Fruit fly (Drosophila melanogaster) whole organism, embryonic: ENCODE results near the gene Amacr.

Experiments
- Blimp-1 ChIP-seq: fragments of 200-800 bp; sonication (Bioruptor generic); optimal IDR thresholded peaks from 3 replicates; lab custom pipeline; 2018; ENCODE audit warnings: missing biosample characterization, missing genetic modification characterization, mild to moderate bottlenecking, moderate library complexity, missing genetic modification reagents
- BtbVII ChIP-seq: fragments of 200-800 bp; sonication (Bioruptor generic); optimal IDR thresholded peaks from 3 replicates; lab custom pipeline; 2017; ENCODE audit warnings: missing biosample characterization, mild to moderate bottlenecking, missing genetic modification characterization
- C15 ChIP-seq: fragments of 200-800 bp; sonication (Bioruptor generic); IDR thresholded peaks from 3 replicates; pipeline ENCODE4 v1.3.6; 2022; ENCODE audit warnings: missing biosample characterization, missing genetic modification characterization
- CG10543 ChIP-seq: fragments of 200-800 bp; sonication (Bioruptor generic); optimal IDR thresholded peaks from 3 replicates; lab custom pipeline; 2017; ENCODE audit warnings: missing biosample characterization, mild to moderate bottlenecking, missing genetic modification characterization, moderate library complexity
- CG11398 ChIP-seq: fragments of 200-800 bp; sonication (Bioruptor generic); optimal IDR thresholded peaks from 2 replicates; lab custom pipeline; 2016; ENCODE audit warnings: missing biosample characterization, missing genetic modification characterization
- CG12236 ChIP-seq: fragments of 200-800 bp; sonication (Bioruptor generic); optimal IDR thresholded peaks from 2 replicates; lab custom pipeline; 2016; ENCODE audit warnings: missing biosample characterization, missing genetic modification characterization
- CG12769 ChIP-seq: fragments of 200-800 bp; sonication (Bioruptor generic); optimal IDR thresholded peaks from 2 replicates; lab custom pipeline; 2019; ENCODE audit warnings: missing biosample characterization, mild to moderate bottlenecking, missing genetic modification characterization, moderate library complexity
- CG14710 ChIP-seq: fragments of 200-800 bp; sonication (Bioruptor generic); optimal IDR thresholded peaks from 3 replicates; lab custom pipeline; 2019; ENCODE audit warnings: missing biosample characterization, mild to moderate bottlenecking, missing genetic modification characterization, moderate library complexity
- CG17385 ChIP-seq: fragments of 200-800 bp; sonication (Bioruptor generic); optimal IDR thresholded peaks from 3 replicates; lab custom pipeline; 2018; ENCODE audit warnings: missing biosample characterization, mild to moderate bottlenecking, missing genetic modification characterization
- CG18011 ChIP-seq: fragments of 200-800 bp; sonication (Bioruptor generic); optimal IDR thresholded peaks from 2 replicates; lab custom pipeline; 2017; ENCODE audit warnings: missing biosample characterization, missing genetic modification characterization, mild to moderate bottlenecking, moderate library complexity, missing genotype
- CG30431 ChIP-seq: fragments of 200-800 bp; sonication (Bioruptor generic); optimal IDR thresholded peaks from 2 replicates; lab custom pipeline; 2017; ENCODE audit warnings: missing biosample characterization, missing genetic modification characterization
- CG43689 ChIP-seq: fragments of 200-800 bp; sonication (Bioruptor generic); IDR thresholded peaks from 2 replicates; pipeline ENCODE4 v1.3.6; 2022; ENCODE audit warnings: missing biosample characterization, missing genetic modification characterization
- CG4707 ChIP-seq: fragments of 200-800 bp; sonication (Bioruptor generic); optimal IDR thresholded peaks from 2 replicates; lab custom pipeline; 2018; ENCODE audit warnings: missing biosample characterization, mild to moderate bottlenecking, missing genetic modification characterization, moderate library complexity
- CG6813 ChIP-seq: fragments of 200-800 bp; sonication (Bioruptor generic); optimal IDR thresholded peaks from 2 replicates; lab custom pipeline; 2017; ENCODE audit warnings: missing biosample characterization, missing genetic modification characterization, mild to moderate bottlenecking, moderate library complexity, missing genetic modification reagents
- CG7271 ChIP-seq: fragments of 200-800 bp; sonication (Bioruptor generic); optimal IDR thresholded peaks from 2 replicates; lab custom pipeline; 2018; ENCODE audit warnings: missing biosample characterization, mild to moderate bottlenecking, missing genetic modification characterization, moderate library complexity
- CG8944 ChIP-seq: fragments of 200-800 bp; sonication (Bioruptor generic); optimal IDR thresholded peaks from 3 replicates; lab custom pipeline; 2016; ENCODE audit warnings: missing biosample characterization, missing genetic modification characterization
- CkIIα-i1 ChIP-seq: fragments of 200-800 bp; sonication (Bioruptor generic); IDR thresholded peaks from 2 replicates; pipeline ENCODE4 v1.3.6; 2022; ENCODE audit warnings: missing biosample characterization, missing genetic modification characterization
- Dref ChIP-seq: fragments of 200-800 bp; sonication (Bioruptor generic); IDR thresholded peaks from 2 replicates; pipeline ENCODE4 v1.3.6; 2022; ENCODE audit warnings: missing biosample characterization, missing genetic modification characterization
- E2f2 ChIP-seq: fragments of 200-800 bp; sonication (Bioruptor generic); IDR thresholded peaks from 2 replicates; pipeline ENCODE4 v1.3.6; 2022; ENCODE audit warnings: missing biosample characterization, missing genetic modification characterization
- NFAT ChIP-seq: fragments of 200-800 bp; sonication (Bioruptor generic); IDR thresholded peaks from 2 replicates; pipeline ENCODE4 v1.3.6; 2022; ENCODE audit warnings: missing biosample characterization, missing genetic modification characterization
- Neu2 ChIP-seq: fragments of 200-800 bp; sonication (Bioruptor generic); optimal IDR thresholded peaks from 3 replicates; lab custom pipeline; 2016; ENCODE audit warnings: missing biosample characterization, missing genetic modification characterization, borderline replicate concordance
- Nf-YA ChIP-seq: fragments of 200-800 bp; sonication (Bioruptor generic); IDR thresholded peaks from 2 replicates; pipeline ENCODE4 v1.3.6; 2022; ENCODE audit warnings: missing biosample characterization, missing genetic modification characterization
- Sin3A ChIP-seq: fragments of >200 bp; optimal IDR thresholded peaks from 2 replicates; lab custom pipeline; 2018
- Ssrp ChIP-seq: fragments of 200-800 bp; sonication (Bioruptor generic); optimal IDR thresholded peaks from 2 replicates; lab custom pipeline; 2018; ENCODE audit warnings: missing biosample characterization, mild to moderate bottlenecking, missing genetic modification characterization, moderate library complexity
- Stat92E ChIP-seq, 3 experiments: fragments of >200 bp in 2 of 3; fragments of 200-800 bp in 1 of 3; sonication (Bioruptor generic) in 1 of 3; optimal IDR thresholded peaks; 2 replicates each; lab custom pipeline; 2017 to 2019; ENCODE audit warnings: missing biosample characterization in 3 of 3, missing genetic modification characterization in 3 of 3, mild to moderate bottlenecking in 1 of 3, moderate library complexity in 1 of 3
- Trl ChIP-seq, 3 experiments: fragments of >200 bp in 2 of 3; fragments of 200-800 bp in 1 of 3; sonication (Bioruptor generic) in 1 of 3; optimal IDR thresholded peaks; 2 replicates in 1 of 3; 3 replicates in 2 of 3; lab custom pipeline; 2016 to 2017; ENCODE audit warnings: missing biosample characterization in 1 of 3, missing genetic modification characterization in 1 of 3
- Xrp1 ChIP-seq: fragments of 200-800 bp; sonication (Bioruptor generic); IDR thresholded peaks from 2 replicates; pipeline ENCODE4 v1.3.6; 2022; ENCODE audit warnings: missing biosample characterization, missing genetic modification characterization
- az2 ChIP-seq: fragments of 200-800 bp; sonication (Bioruptor generic); optimal IDR thresholded peaks from 3 replicates; lab custom pipeline; 2016; ENCODE audit warnings: missing biosample characterization, missing genetic modification characterization
- bab2 ChIP-seq: fragments of 200-800 bp; sonication (Bioruptor generic); optimal IDR thresholded peaks from 2 replicates; lab custom pipeline; 2016; ENCODE audit warnings: missing biosample characterization, missing genetic modification characterization
- bbx ChIP-seq: fragments of 200-800 bp; sonication (Bioruptor generic); IDR thresholded peaks from 2 replicates; pipeline ENCODE4 v1.3.6; 2022; ENCODE audit warnings: missing biosample characterization, missing genetic modification characterization; ENCODE audit not compliant: partially characterized antibody
- btn ChIP-seq: fragments of 200-800 bp; sonication (Bioruptor generic); optimal IDR thresholded peaks from 2 replicates; lab custom pipeline; 2016; ENCODE audit warnings: missing biosample characterization, missing genetic modification characterization
- cad ChIP-seq: fragments of >200 bp; optimal IDR thresholded peaks from 2 replicates; lab custom pipeline; 2017; ENCODE audit warnings: missing biosample characterization, missing genetic modification characterization
- chif ChIP-seq, 2 experiments: fragments of 200-800 bp; sonication (Bioruptor generic); optimal IDR thresholded peaks; 3 replicates each; lab custom pipeline; 2016; ENCODE audit warnings: missing biosample characterization in 2 of 2, missing genetic modification characterization in 2 of 2
- ci ChIP-seq: fragments of 200-800 bp; sonication (Bioruptor generic); IDR thresholded peaks from 3 replicates; pipeline ENCODE4 v1.3.6; 2022; ENCODE audit warnings: missing biosample characterization, missing genetic modification characterization
- crol ChIP-seq: fragments of 200-800 bp; sonication (Bioruptor generic); IDR thresholded peaks from 2 replicates; pipeline ENCODE4 v1.3.6; 2022; ENCODE audit warnings: missing biosample characterization, missing genetic modification characterization
- dati ChIP-seq: fragments of 200-800 bp; sonication (Bioruptor generic); IDR thresholded peaks from 2 replicates; pipeline ENCODE4 v1.3.6; 2022; ENCODE audit warnings: missing biosample characterization, missing genetic modification characterization
- dpn ChIP-seq, 2 experiments: fragments of 200-800 bp; sonication (Bioruptor generic); optimal IDR thresholded peaks; 3 replicates each; lab custom pipeline; 2016; ENCODE audit warnings: missing biosample characterization in 2 of 2, missing genetic modification characterization in 2 of 2
- gcm2 ChIP-seq: fragments of 200-800 bp; sonication (Bioruptor generic); optimal IDR thresholded peaks from 2 replicates; lab custom pipeline; 2016; ENCODE audit warnings: missing biosample characterization, missing genetic modification characterization
- gfzf ChIP-seq: fragments of 200-800 bp; sonication (Bioruptor generic); optimal IDR thresholded peaks from 2 replicates; lab custom pipeline; 2016; ENCODE audit warnings: missing biosample characterization, mild to moderate bottlenecking, missing genetic modification characterization, moderate library complexity
- kah ChIP-seq: fragments of 200-800 bp; sonication (Bioruptor generic); optimal IDR thresholded peaks from 2 replicates; lab custom pipeline; 2018; ENCODE audit warnings: missing biosample characterization, mild to moderate bottlenecking, missing genetic modification characterization
- kni ChIP-seq: fragments of 200-800 bp; sonication (Bioruptor generic); optimal IDR thresholded peaks from 3 replicates; lab custom pipeline; 2017; ENCODE audit warnings: mild to moderate bottlenecking, missing biosample characterization, missing genetic modification reagents, missing genetic modification characterization
- lilli ChIP-seq: fragments of 200-800 bp; sonication (Bioruptor generic); optimal IDR thresholded peaks from 3 replicates; lab custom pipeline; 2016; ENCODE audit warnings: missing biosample characterization, missing genetic modification characterization
- onecut ChIP-seq: fragments of 200-800 bp; sonication (Bioruptor generic); IDR thresholded peaks from 2 replicates; pipeline ENCODE4 v1.3.6; 2022; ENCODE audit warnings: missing biosample characterization, missing genetic modification characterization
- pfk ChIP-seq: fragments of 200-800 bp; sonication (Bioruptor generic); optimal IDR thresholded peaks from 2 replicates; lab custom pipeline; 2018; ENCODE audit warnings: missing biosample characterization, mild to moderate bottlenecking, missing genetic modification characterization, moderate library complexity
- pho ChIP-seq: fragments of 200-800 bp; sonication (Bioruptor generic); optimal IDR thresholded peaks from 2 replicates; lab custom pipeline; 2016; ENCODE audit warnings: missing biosample characterization, missing genetic modification characterization
- row ChIP-seq: fragments of 200-800 bp; sonication (Bioruptor generic); IDR thresholded peaks from 3 replicates; pipeline ENCODE4 v1.3.6; 2022; ENCODE audit warnings: missing biosample characterization, missing genetic modification characterization
- stc ChIP-seq: fragments of 200-800 bp; sonication (Bioruptor generic); IDR thresholded peaks from 2 replicates; pipeline ENCODE4 v1.3.6; 2022; ENCODE audit warnings: missing biosample characterization, missing genetic modification characterization
- toy ChIP-seq: fragments of 200-800 bp; sonication (Bioruptor generic); IDR thresholded peaks from 2 replicates; pipeline ENCODE4 v1.3.6; 2022; ENCODE audit warnings: missing biosample characterization, missing genetic modification characterization
- z ChIP-seq: fragments of 200-800 bp; sonication (Bioruptor generic); IDR thresholded peaks from 3 replicates; pipeline ENCODE4 v1.3.6; 2022; ENCODE audit warnings: missing biosample characterization, missing genetic modification characterization
- zf30C ChIP-seq: fragments of 200-800 bp; sonication (Bioruptor generic); optimal IDR thresholded peaks from 3 replicates; lab custom pipeline; 2018; ENCODE audit warnings: missing biosample characterization, mild to moderate bottlenecking, missing genetic modification characterization

The Amacr gene

DNA sequence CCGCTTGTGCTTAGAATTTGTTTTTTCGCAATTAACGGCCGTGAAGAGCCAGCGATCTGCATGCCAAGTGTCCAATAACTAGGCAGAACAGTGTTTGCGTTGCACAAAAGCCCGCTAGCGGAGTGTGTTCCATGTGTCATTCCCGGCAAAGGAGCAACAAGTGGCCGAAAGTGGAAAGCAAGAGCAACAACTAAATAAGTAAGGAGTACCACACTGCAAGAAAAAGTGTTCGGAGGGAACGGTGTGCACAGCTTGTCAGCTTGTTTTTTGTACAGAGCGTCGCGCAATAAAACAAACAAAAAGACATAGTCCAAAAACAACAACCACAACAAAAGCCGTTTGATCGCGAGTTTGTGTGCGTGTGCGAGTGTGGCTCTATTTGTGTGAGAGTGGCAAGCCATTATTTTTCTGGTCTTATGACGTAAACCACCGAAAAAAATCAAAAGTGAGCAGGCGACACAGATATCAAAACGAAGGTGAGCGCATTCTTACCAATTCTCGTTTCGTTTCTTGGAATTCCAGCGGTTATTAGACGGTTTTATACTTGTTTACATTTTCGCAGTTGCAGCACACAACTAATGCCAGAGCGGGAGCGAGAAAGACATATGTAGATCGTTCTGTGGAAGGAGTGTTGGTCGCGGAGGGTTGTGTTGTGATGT, 6.2 kb upstream of the Amacr start (continued):
- peak; percentile 0 for TF ChIP-seq CG10543 (GFP tag; lab: Kevin White, UChicago)
- peak; percentile 26 for TF ChIP-seq gfzf
- no peak for TF ChIP-seq dpn (GFP tag; optimal IDR thresholded peaks at IDR 0.05; lab: Kevin White, UChicago)
- TF ChIP-seq CG11398: peak; percentile 21
- TF ChIP-seq NFAT (GFP tag; lab: Robert Waterston, UW): no peak
- no peak for TF ChIP-seq CG7271 (tag; lab: Kevin White, UChicago)
- peak; percentile 63; the same call in 2 of the 3 replicates for TF ChIP-seq ci
- TF ChIP-seq gcm2 (GFP tag; lab: Kevin White, UChicago): no peak
- no peak for TF ChIP-seq az2 (GFP tag; lab: Kevin White, UChicago)
- TF ChIP-seq bbx (GFP tag; lab: Robert Waterston, UW): peak; percentile 30; the same call in 1 of the 2 replicates
- 0 out of 2 replicates have a peak, but pooled peaks have one; percentile 9 for TF ChIP-seq Xrp1 (GFP tag; lab: Robert Waterston, UW)
- no peak for TF ChIP-seq pho (GFP tag; lab: Kevin White, UChicago)
- no peak for TF ChIP-seq Dref (GFP tag; lab: Robert Waterston, UW)
- TF ChIP-seq toy (GFP tag; lab: Robert Waterston, UW): no peak
- TF ChIP-seq Trl (optimal IDR thresholded peaks at IDR 0.05; lab: Kevin White, UChicago): peak in 1 of 2 experiments; percentile 31
- TF ChIP-seq Trl (GFP tag; optimal IDR thresholded peaks at IDR 0.05; lab: Kevin White, UChicago): no peak
- TF ChIP-seq zf30C (GFP tag; lab: Kevin White, UChicago): peak; percentile 90
- TF ChIP-seq Ssrp: no peak
- no peak for TF ChIP-seq Neu2 (GFP tag; lab: Kevin White, UChicago)
- TF ChIP-seq CG17385 (GFP tag; lab: Kevin White, UChicago): no peak
- 0 out of 3 replicates have a peak, but pooled peaks have one; percentile 5 for TF ChIP-seq z
- no peak for TF ChIP-seq crol (GFP tag; lab: Robert Waterston, UW)
- no peak for TF ChIP-seq row (GFP tag; lab: Robert Waterston, UW)
- TF ChIP-seq CG12236 (GFP tag; lab: Kevin White, UChicago): no peak
- TF ChIP-seq CG14710 (tag; lab: Kevin White, UChicago): no peak
- TF ChIP-seq chif (GFP tag; optimal IDR thresholded peaks at IDR 0.05; lab: Kevin White, UChicago): peak in 1 of 2 experiments; percentile 3
- no peak for TF ChIP-seq CkIIα-i1
- no peak for TF ChIP-seq CG6813 (GFP tag; lab: Kevin White, UChicago)
- TF ChIP-seq CG8944 (GFP tag; lab: Kevin White, UChicago): no peak
- TF ChIP-seq CG43689 (GFP tag; lab: Robert Waterston, UW): no peak
- TF ChIP-seq CG12769 (tag; lab: Kevin White, UChicago): no peak
- no peak for TF ChIP-seq cad
- no peak for TF ChIP-seq BtbVII (GFP tag; lab: Kevin White, UChicago)
- TF ChIP-seq CG18011: no peak
- 0 out of 2 replicates have a peak, but pooled peaks have one; percentile 2 for TF ChIP-seq dati (GFP tag; lab: Robert Waterston, UW)
- no peak for TF ChIP-seq onecut
- no peak for TF ChIP-seq lilli (GFP tag; lab: Kevin White, UChicago)
- TF ChIP-seq pfk (GFP tag; lab: Kevin White, UChicago): peak; percentile 28
- TF ChIP-seq Nf-YA (GFP tag; lab: Robert Waterston, UW): no peak
- TF ChIP-seq Blimp-1: peak; percentile 71
- 0 out of 2 replicates have a peak, but pooled peaks have one; percentile 27 for TF ChIP-seq E2f2 (GFP tag; lab: Robert Waterston, UW)
- TF ChIP-seq CG4707 (GFP tag; lab: Kevin White, UChicago): no peak
- no peak for TF ChIP-seq Sin3A
- TF ChIP-seq bab2: no peak
- no peak for TF ChIP-seq CG30431 (GFP tag; lab: Kevin White, UChicago)
- TF ChIP-seq Stat92E (GFP tag; optimal IDR thresholded peaks at IDR 0.05; lab: Kevin White, UChicago): peak in 1 of 3 experiments; percentile 88
- TF ChIP-seq stc: no peak
- TF ChIP-seq btn (GFP tag; lab: Kevin White, UChicago): no peak
- TF ChIP-seq kni (GFP tag; lab: Kevin White, UChicago): peak; percentile 45
- peak; percentile 99 for TF ChIP-seq kah
- no peak for TF ChIP-seq C15 (GFP tag; lab: Robert Waterston, UW)
